Worm (Caenorhabditis elegans) whole organism, L4 larva: Measurements from ENCODE around the gene Y46G5A.39.

Experiments used
- D1046.2 ChIP-seq: fragments of 200-800 bp; sonication (Bioruptor generic); IDR thresholded peaks from 2 replicates; pipeline ENCODE4 v1.3.6; 2022; ENCODE audit warnings: missing genetic modification characterization, missing compliant biosample characterization
- F10B5.3 ChIP-seq: sonication (generic microtip); optimal IDR thresholded peaks from 2 replicates; lab custom pipeline; 2016; ENCODE audit warnings: mild to moderate bottlenecking, missing genetic modification characterization, missing compliant biosample characterization
- F44E2.7 ChIP-seq: fragments of 200-800 bp; sonication (Bioruptor generic); IDR thresholded peaks from 2 replicates; pipeline ENCODE4 v2.1.2; 2022; ENCODE audit warnings: missing genetic modification characterization, missing compliant biosample characterization
- F49E8.2 ChIP-seq: sonication (generic microtip); optimal IDR thresholded peaks from 2 replicates; lab custom pipeline; 2016; ENCODE audit warnings: missing compliant biosample characterization, mild to moderate bottlenecking, missing genetic modification characterization, borderline replicate concordance
- R02D3.7 ChIP-seq: fragments of 150-350 bp; sonication (generic microtip); optimal IDR thresholded peaks from 3 replicates; lab custom pipeline; 2014; ENCODE audit warnings: missing biosample characterization, missing genetic modification characterization
- T20F7.1 ChIP-seq: fragments of 200-800 bp; sonication (Bioruptor generic); optimal IDR thresholded peaks from 2 replicates; lab custom pipeline; 2018; ENCODE audit warnings: mild to moderate bottlenecking, missing genetic modification characterization, missing compliant biosample characterization
- T26A8.4 ChIP-seq: fragments of 200-800 bp; sonication (Bioruptor generic); IDR thresholded peaks from 2 replicates; pipeline ENCODE4 v1.3.6; 2022; ENCODE audit warnings: missing genetic modification characterization, missing compliant biosample characterization
- Y105C5A.15 ChIP-seq: fragments of 200-800 bp; sonication (Bioruptor generic); IDR thresholded peaks from 2 replicates; pipeline ENCODE4 v1.3.6; 2022; ENCODE audit warnings: missing genetic modification characterization, missing compliant biosample characterization
- Y48G9A.11 ChIP-seq: fragments of 200-800 bp; sonication (Bioruptor generic); IDR thresholded peaks from 2 replicates; pipeline ENCODE4 v1.3.6; 2022; ENCODE audit warnings: missing genetic modification reagents, missing genetic modification characterization, missing compliant biosample characterization
- Y5F2A.4 ChIP-seq: fragments of 200-800 bp; sonication (Bioruptor generic); optimal IDR thresholded peaks from 2 replicates; lab custom pipeline; 2018; ENCODE audit warnings: mild to moderate bottlenecking, missing genetic modification characterization, missing compliant biosample characterization
- ceh-62 ChIP-seq: sonication (generic microtip); optimal IDR thresholded peaks from 2 replicates; lab custom pipeline; 2017; ENCODE audit warnings: missing biosample characterization, missing genetic modification characterization
- ceh-82 ChIP-seq: sonication (generic microtip); optimal IDR thresholded peaks from 2 replicates; lab custom pipeline; 2017; ENCODE audit warnings: missing biosample characterization, missing genetic modification characterization
- cey-2 ChIP-seq: sonication (generic microtip); optimal IDR thresholded peaks from 3 replicates; lab custom pipeline; 2017; ENCODE audit warnings: missing genetic modification characterization, mild to moderate bottlenecking, missing compliant biosample characterization, antibody characterized with exemption, borderline replicate concordance; ENCODE audit not compliant: insufficient read depth
- ctbp-1 ChIP-seq: fragments of 200-800 bp; sonication (Bioruptor generic); IDR thresholded peaks from 2 replicates; pipeline ENCODE4 v1.3.6; 2022; ENCODE audit warnings: missing genetic modification reagents, missing genetic modification characterization, missing compliant biosample characterization
- daf-12 ChIP-seq: fragments of 150-350 bp; optimal IDR thresholded peaks from 2 replicates; lab custom pipeline; 2014; ENCODE audit warnings: missing biosample characterization, missing genetic modification reagents, missing genetic modification characterization
- daf-16 ChIP-seq, 3 experiments: sonication (generic microtip); optimal IDR thresholded peaks; 2 replicates each; lab custom pipeline; 2016 to 2017; ENCODE audit warnings: missing genetic modification characterization in 3 of 3, missing genetic modification reagents in 3 of 3, mild to moderate bottlenecking in 2 of 3, missing compliant biosample characterization in 2 of 3, missing biosample characterization in 1 of 3, moderate library complexity in 1 of 3
- daf-19 ChIP-seq: fragments of 200-800 bp; sonication (Bioruptor generic); conservative IDR thresholded peaks from 2 replicates; pipeline ENCODE4 v1.3.6; 2022; ENCODE audit warnings: missing genetic modification characterization, missing compliant biosample characterization
- dmd-9 ChIP-seq: fragments of 200-800 bp; sonication (Bioruptor generic); IDR thresholded peaks from 2 replicates; pipeline ENCODE4 v1.3.6; 2022; ENCODE audit warnings: missing genetic modification reagents, missing genetic modification characterization, missing compliant biosample characterization
- dpl-1 ChIP-seq: fragments of 150-350 bp; optimal IDR thresholded peaks from 2 replicates; lab custom pipeline; 2014; ENCODE audit warnings: missing biosample characterization, missing genetic modification reagents, missing genetic modification characterization
- dve-1 ChIP-seq: sonication (generic microtip); optimal IDR thresholded peaks from 2 replicates; lab custom pipeline; 2017; ENCODE audit warnings: antibody characterized with exemption, mild to moderate bottlenecking, missing genetic modification characterization, missing compliant biosample characterization; ENCODE audit not compliant: insufficient read depth
- egl-27 ChIP-seq: sonication (generic microtip); optimal IDR thresholded peaks from 3 replicates; lab custom pipeline; 2017; ENCODE audit warnings: missing biosample characterization, missing genetic modification reagents, missing genetic modification characterization
- egl-43 ChIP-seq: fragments of 200-800 bp; sonication (Bioruptor generic); IDR thresholded peaks from 2 replicates; pipeline ENCODE4 v1.3.6; 2022; ENCODE audit warnings: missing genetic modification reagents, missing genetic modification characterization, missing compliant biosample characterization
- fkh-10 ChIP-seq: fragments of 150-350 bp; optimal IDR thresholded peaks from 2 replicates; lab custom pipeline; 2014; ENCODE audit warnings: missing biosample characterization, missing genetic modification reagents, missing genetic modification characterization
- fos-1 ChIP-seq: fragments of 150-350 bp; optimal IDR thresholded peaks from 2 replicates; lab custom pipeline; 2014; ENCODE audit warnings: missing biosample characterization, missing genetic modification characterization
- hif-1 ChIP-seq, 2 experiments: sonication (generic microtip); optimal IDR thresholded peaks; 2 replicates each; lab custom pipeline; 2016 to 2017; ENCODE audit warnings: missing compliant biosample characterization in 2 of 2, missing genetic modification characterization in 2 of 2, missing genetic modification reagents in 2 of 2, missing genotype in 2 of 2, mild to moderate bottlenecking in 1 of 2
- hlh-30 ChIP-seq: sonication (generic microtip); optimal IDR thresholded peaks from 2 replicates; lab custom pipeline; 2017; ENCODE audit warnings: antibody characterized with exemption, mild to moderate bottlenecking, missing genetic modification characterization, missing compliant biosample characterization; ENCODE audit not compliant: insufficient read depth
- jun-1 ChIP-seq: fragments of 150-350 bp; optimal IDR thresholded peaks from 2 replicates; lab custom pipeline; 2014; ENCODE audit warnings: missing biosample characterization, missing genetic modification reagents, missing genetic modification characterization
- lim-7 ChIP-seq: fragments of 200-800 bp; sonication (Bioruptor generic); IDR thresholded peaks from 2 replicates; pipeline ENCODE4 v1.3.6; 2022; ENCODE audit warnings: missing genetic modification characterization, missing compliant biosample characterization
- lin-38 ChIP-seq: fragments of 200-800 bp; sonication (Bioruptor generic); IDR thresholded peaks from 2 replicates; pipeline ENCODE4 v1.3.6; 2022; ENCODE audit warnings: missing genetic modification reagents, missing genetic modification characterization, missing compliant biosample characterization
- lir-3 ChIP-seq: sonication (generic microtip); optimal IDR thresholded peaks from 2 replicates; lab custom pipeline; 2016; ENCODE audit warnings: mild to moderate bottlenecking, missing genetic modification characterization, missing compliant biosample characterization
- lsy-2 ChIP-seq, 2 experiments: fragments of 150-350 bp in 1 of 2; sonication (generic microtip) in 1 of 2; optimal IDR thresholded peaks; 2 replicates each; lab custom pipeline; 2014 to 2017; ENCODE audit warnings: missing biosample characterization in 2 of 2, missing genetic modification characterization in 2 of 2
- madf-5 ChIP-seq, 2 experiments: fragments of 200-800 bp; sonication (Bioruptor generic); IDR thresholded peaks; 2 replicates each; pipeline ENCODE4 v1.3.6; 2022; ENCODE audit warnings: missing compliant biosample characterization in 2 of 2, missing genetic modification characterization in 2 of 2
- mdl-1 ChIP-seq, 2 experiments: fragments of 150-350 bp in 1 of 2; sonication (generic microtip) in 1 of 2; optimal IDR thresholded peaks; 2 replicates each; lab custom pipeline; 2014 to 2017; ENCODE audit warnings: missing biosample characterization in 2 of 2, missing genetic modification characterization in 2 of 2
- mdt-29 ChIP-seq: fragments of 200-800 bp; sonication (Bioruptor generic); IDR thresholded peaks from 2 replicates; pipeline ENCODE4 v1.3.6; 2022; ENCODE audit warnings: missing genetic modification reagents, missing genetic modification characterization, missing compliant biosample characterization
- mxl-3 ChIP-seq: fragments of 200-800 bp; sonication (Bioruptor generic); optimal IDR thresholded peaks from 2 replicates; lab custom pipeline; 2018; ENCODE audit warnings: mild to moderate bottlenecking, missing genetic modification characterization, missing compliant biosample characterization
- nhr-10 ChIP-seq: fragments of 150-350 bp; optimal IDR thresholded peaks from 2 replicates; lab custom pipeline; 2014; ENCODE audit warnings: missing biosample characterization, missing genetic modification characterization
- nhr-102 ChIP-seq: sonication (generic microtip); optimal IDR thresholded peaks from 2 replicates; lab custom pipeline; 2016; ENCODE audit warnings: mild to moderate bottlenecking, missing genetic modification characterization, moderate library complexity, missing compliant biosample characterization
- nhr-11 ChIP-seq: fragments of 150-350 bp; optimal IDR thresholded peaks from 2 replicates; lab custom pipeline; 2014; ENCODE audit warnings: missing biosample characterization, missing genetic modification characterization
- nhr-237 ChIP-seq: sonication (generic microtip); optimal IDR thresholded peaks from 2 replicates; lab custom pipeline; 2017; ENCODE audit warnings: missing biosample characterization, missing genetic modification characterization
- nhr-25 ChIP-seq: sonication (generic microtip); optimal IDR thresholded peaks from 2 replicates; lab custom pipeline; 2017; ENCODE audit warnings: missing genetic modification characterization, mild to moderate bottlenecking, missing compliant biosample characterization, antibody characterized with exemption, moderate library complexity, borderline replicate concordance; ENCODE audit not compliant: insufficient read depth
- nhr-28 ChIP-seq: fragments of 150-350 bp; optimal IDR thresholded peaks from 2 replicates; lab custom pipeline; 2014; ENCODE audit warnings: missing biosample characterization, missing genetic modification characterization
- nhr-41 ChIP-seq: fragments of 200-800 bp; sonication (Bioruptor generic); IDR thresholded peaks from 2 replicates; pipeline ENCODE4 v1.3.6; 2022; ENCODE audit warnings: missing genetic modification reagents, missing genetic modification characterization, missing compliant biosample characterization
- pqm-1 ChIP-seq: sonication (generic microtip); optimal IDR thresholded peaks from 2 replicates; lab custom pipeline; 2017; ENCODE audit warnings: missing biosample characterization, missing genetic modification characterization
- rbr-2 ChIP-seq: sonication (generic microtip); optimal IDR thresholded peaks from 2 replicates; lab custom pipeline; 2016; ENCODE audit warnings: missing genotype, missing genetic modification characterization, missing compliant biosample characterization
- saeg-2 ChIP-seq: fragments of 200-800 bp; sonication (Bioruptor generic); IDR thresholded peaks from 2 replicates; pipeline ENCODE4 v1.3.6; 2022; ENCODE audit warnings: missing genetic modification reagents, missing genetic modification characterization, missing compliant biosample characterization
- snpc-4 ChIP-seq: fragments of 150-350 bp; optimal IDR thresholded peaks from 2 replicates; lab custom pipeline; 2014; ENCODE audit warnings: missing biosample characterization, missing genetic modification characterization
- spr-3 ChIP-seq: fragments of 200-800 bp; sonication (Bioruptor generic); optimal IDR thresholded peaks from 2 replicates; lab custom pipeline; 2018; ENCODE audit warnings: mild to moderate bottlenecking, missing genetic modification characterization, missing compliant biosample characterization
- unc-39 ChIP-seq: sonication (generic microtip); optimal IDR thresholded peaks from 2 replicates; lab custom pipeline; 2017; ENCODE audit warnings: missing biosample characterization, missing genetic modification characterization
- zag-1 ChIP-seq: fragments of 150-350 bp; optimal IDR thresholded peaks from 2 replicates; lab custom pipeline; 2014; ENCODE audit warnings: missing biosample characterization, missing genetic modification characterization
- zfp-2 ChIP-seq: sonication (generic microtip); optimal IDR thresholded peaks from 2 replicates; lab custom pipeline; 2016; ENCODE audit warnings: mild to moderate bottlenecking, missing genetic modification characterization, missing compliant biosample characterization

The Y46G5A.39 gene

DNA sequence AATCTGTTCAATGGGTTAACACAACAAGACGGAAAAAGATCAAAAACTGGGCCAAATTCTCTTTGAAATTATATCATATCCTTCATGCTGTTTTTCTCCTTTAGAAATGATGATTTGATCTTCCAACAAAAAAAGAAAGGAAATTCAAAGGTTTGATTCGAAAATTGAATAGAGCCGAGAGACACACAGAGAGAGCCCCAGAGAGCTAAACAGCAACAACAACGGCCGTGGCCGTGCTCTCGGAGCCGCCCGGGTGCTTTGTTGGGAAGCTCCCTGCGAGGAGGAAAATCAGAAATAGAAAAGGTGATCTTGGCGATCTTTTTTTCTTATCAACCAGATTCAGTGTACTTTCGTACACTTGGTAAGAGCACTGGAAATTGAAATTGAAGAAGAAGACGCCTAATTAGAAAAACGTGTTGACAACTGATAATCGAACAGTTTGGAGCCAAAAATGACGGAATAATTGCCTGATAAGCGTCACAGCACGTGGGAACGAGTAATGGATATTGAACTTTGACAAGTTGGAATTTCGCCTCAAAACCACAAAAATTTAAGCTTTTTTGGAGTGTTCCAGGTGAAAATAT is 43.7 kb upstream of the Y46G5A.39 start (continued):
- TF ChIP-seq daf-16 (GFP tag; optimal IDR thresholded peaks at IDR 0.05; lab: Kevin White, UChicago) (no peak), daf-16 (tag; optimal IDR thresholded peaks at IDR 0.05; lab: Kevin White, UChicago) (peak; percentile 97), unc-39 (tag; lab: Kevin White, UChicago) (no peak), F10B5.3 (tag; lab: Kevin White, UChicago) (no peak), mdl-1 (tag; optimal IDR thresholded peaks at IDR 0.05; lab: Kevin White, UChicago) (peak in 1 of 2 experiments; percentile 65), nhr-11 (tag; lab: Kevin White, UChicago) (no peak), nhr-41 (no peak), nhr-28 (tag; lab: Kevin White, UChicago) (peak; percentile 36), pqm-1 (peak; percentile 37), zag-1 (no peak), snpc-4 (tag; lab: Kevin White, UChicago) (no peak), F49E8.2 (tag; lab: Kevin White, UChicago) (no peak), egl-43 (0 out of 2 replicates have a peak, but pooled peaks have one; percentile 46), T26A8.4 (GFP tag; lab: Robert Waterston, UW) (no peak), nhr-25 (tag; lab: Kevin White, UChicago) (no peak), spr-3 (GFP tag; lab: Kevin White, UChicago) (no peak), saeg-2 (no peak), dve-1 (tag; lab: Kevin White, UChicago) (peak; percentile 63), dmd-9 (no peak), mdt-29 (GFP tag; lab: Robert Waterston, UW) (no peak; the same call in 1 of the 2 replicates), jun-1 (tag; lab: Kevin White, UChicago) (no peak), T20F7.1 (GFP tag; lab: Kevin White, UChicago) (peak; percentile 27), Y48G9A.11 (GFP tag; lab: Robert Waterston, UW) (no peak), Y5F2A.4 (GFP tag; lab: Kevin White, UChicago) (no peak), egl-27 (no peak), daf-19 (no peak), Y105C5A.15 (GFP tag; lab: Robert Waterston, UW) (no peak), cey-2 (tag; lab: Kevin White, UChicago) (no peak), nhr-237 (tag; lab: Kevin White, UChicago) (no peak), F44E2.7 (GFP tag; lab: Robert Waterston, UW) (no peak), ceh-82 (tag; lab: Kevin White, UChicago) (no peak), fkh-10 (GFP tag; lab: Kevin White, UChicago) (no peak), R02D3.7 (tag; lab: Kevin White, UChicago) (no peak), hif-1 (tag; optimal IDR thresholded peaks at IDR 0.05; lab: Kevin White, UChicago) (no peak), lim-7 (no peak), ceh-62 (no peak), ctbp-1 (GFP tag; lab: Robert Waterston, UW) (no peak; the same call in 1 of the 2 replicates), lin-38 (GFP tag; lab: Robert Waterston, UW) (0 out of 2 replicates have a peak, but pooled peaks have one; percentile 5), mxl-3 (GFP tag; lab: Kevin White, UChicago) (peak; percentile 53), rbr-2 (tag; lab: Kevin White, UChicago) (no peak), lsy-2 (tag; optimal IDR thresholded peaks at IDR 0.05; lab: Kevin White, UChicago) (peak in 1 of 2 experiments; percentile 35), madf-5 (GFP tag; IDR thresholded peaks at IDR 0.05; lab: Robert Waterston, UW) (no peak), daf-12 (tag; lab: Kevin White, UChicago) (no peak), nhr-10 (tag; lab: Kevin White, UChicago) (no peak), zfp-2 (tag; lab: Kevin White, UChicago) (no peak), fos-1 (tag; lab: Kevin White, UChicago) (no peak), D1046.2 (GFP tag; lab: Robert Waterston, UW) (no peak), hlh-30 (peak; percentile 9), lir-3 (no peak), nhr-102 (tag; lab: Kevin White, UChicago) (no peak), dpl-1 (GFP tag; lab: Kevin White, UChicago) (no peak)
